Fruit fly (Drosophila melanogaster): ENCODE data around the gene DEF8.

DNA sequence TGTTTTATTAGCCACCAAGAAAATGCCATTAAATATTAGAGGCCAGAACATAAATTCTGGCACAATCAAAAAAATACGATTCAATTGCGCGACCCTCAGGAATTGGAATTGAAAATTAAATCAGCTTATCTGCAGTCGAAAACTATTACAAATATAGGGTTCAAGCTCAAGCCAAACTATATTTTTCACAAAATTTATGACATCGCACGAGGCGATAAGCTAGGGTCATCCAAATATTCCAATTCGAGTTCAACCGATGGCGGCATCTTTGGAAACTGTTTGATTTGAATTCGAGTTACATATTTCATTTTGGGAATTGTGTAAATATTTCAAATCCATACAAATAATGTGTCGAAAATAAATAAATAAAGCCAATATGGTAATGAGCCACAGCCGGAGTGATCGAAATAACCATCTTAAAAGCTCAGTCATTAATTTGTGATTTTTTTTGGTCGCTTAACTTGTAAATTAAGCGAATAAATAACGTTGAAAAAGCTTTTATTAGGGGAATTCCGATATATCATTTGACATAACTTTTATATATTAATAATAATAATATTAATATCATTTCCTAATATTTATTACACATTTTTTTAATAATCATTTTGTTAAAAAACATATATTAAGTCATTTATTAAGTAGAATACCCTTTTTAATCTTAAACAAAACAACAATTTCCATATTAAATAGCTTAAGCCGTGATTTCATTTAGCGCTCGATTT is 46.8 kb upstream of the DEF8 start:
- TF ChIP-seq Ets21C (GFP tag; optimal IDR thresholded peaks at IDR 0.05), result no peak
- no peak for TF ChIP-seq Lpt (GFP tag; optimal IDR thresholded peaks at IDR 0.05)
- no peak for TF ChIP-seq Eip93F (GFP tag; optimal IDR thresholded peaks at IDR 0.05)
- no peak for TF ChIP-seq pdm3 (GFP tag; optimal IDR thresholded peaks at IDR 0.05)

Data from whole organism, prepupa.